Worm (Caenorhabditis elegans) whole organism, midembryonic: Measurements from ENCODE around the gene F46B6.4.

Experiments
- T22C8.4 ChIP-seq: fragments of 200-800 bp; sonication (Bioruptor generic); IDR thresholded peaks from 2 replicates; pipeline ENCODE4 v1.3.6; 2022; ENCODE audit warnings: missing genetic modification characterization, missing compliant biosample characterization
- cog-1 ChIP-seq: sonication (generic microtip); optimal IDR thresholded peaks from 2 replicates; lab custom pipeline; 2016; ENCODE audit warnings: missing genetic modification characterization, missing compliant biosample characterization
- flt-1 ChIP-seq: fragments of 200-800 bp; sonication (Bioruptor generic); IDR thresholded peaks from 2 replicates; pipeline ENCODE4 v1.3.6; 2022; ENCODE audit warnings: missing genetic modification characterization, missing compliant biosample characterization
- klf-2 ChIP-seq: fragments of 200-800 bp; sonication (Bioruptor generic); conservative IDR thresholded peaks from 2 replicates; pipeline ENCODE4 v1.3.6; 2022; ENCODE audit warnings: missing genetic modification reagents, missing genetic modification characterization, missing compliant biosample characterization
- med-1 ChIP-seq: sonication (generic microtip); optimal IDR thresholded peaks from 2 replicates; lab custom pipeline; 2017; ENCODE audit warnings: missing genetic modification characterization, mild to moderate bottlenecking, missing compliant biosample characterization, antibody characterized with exemption, missing genetic modification reagents; ENCODE audit not compliant: insufficient read depth
- ref-1 ChIP-seq: fragments of 200-800 bp; sonication (Bioruptor generic); conservative IDR thresholded peaks from 2 replicates; pipeline ENCODE4 v1.3.6; 2022; ENCODE audit warnings: missing genetic modification reagents, missing genetic modification characterization, missing compliant biosample characterization
- tab-1 ChIP-seq: fragments of 200-800 bp; sonication (Bioruptor generic); IDR thresholded peaks from 2 replicates; pipeline ENCODE4 v1.3.6; 2022; ENCODE audit warnings: missing genetic modification characterization, missing compliant biosample characterization
- ztf-23 ChIP-seq: fragments of 200-800 bp; sonication (Bioruptor generic); IDR thresholded peaks from 2 replicates; pipeline ENCODE4 v1.3.6; 2022; ENCODE audit warnings: missing genetic modification reagents, missing genetic modification characterization, missing compliant biosample characterization
- ztf-29 ChIP-seq: fragments of 200-800 bp; sonication (Bioruptor generic); IDR thresholded peaks from 2 replicates; pipeline ENCODE4 v1.3.6; 2022; ENCODE audit warnings: missing genetic modification reagents, missing genetic modification characterization, missing compliant biosample characterization

DNA sequence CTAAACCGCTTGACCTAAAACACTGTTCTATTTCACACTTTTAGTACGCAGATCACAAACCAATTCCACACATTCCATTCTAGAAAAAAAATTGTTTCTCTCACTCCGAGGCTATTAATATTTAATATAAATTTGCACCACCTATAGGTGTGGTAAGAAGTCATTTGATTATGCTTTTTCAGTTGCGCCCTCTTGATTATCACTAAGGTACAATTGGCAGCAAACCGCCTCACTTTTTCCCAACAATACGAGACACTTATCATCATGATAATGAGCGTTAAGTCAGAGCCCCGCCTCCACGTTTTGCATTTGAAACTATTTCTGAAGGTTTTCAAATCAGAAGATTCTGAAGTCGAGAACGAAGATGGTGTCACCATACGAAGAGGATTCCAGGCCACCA lies 42.0 kb downstream of the F46B6.4 start, which contains the start of gene aqp-4:
- TF ChIP-seq flt-1 = no peak
- TF ChIP-seq tab-1 (GFP tag; lab: Robert Waterston, UW) = no peak
- no peak for TF ChIP-seq cog-1 (tag; lab: Kevin White, UChicago)
- no peak for TF ChIP-seq klf-2 (GFP tag; lab: Robert Waterston, UW)
- TF ChIP-seq ztf-23 (GFP tag; lab: Robert Waterston, UW) = no peak
- TF ChIP-seq ref-1 (GFP tag; lab: Robert Waterston, UW) = no peak
- TF ChIP-seq med-1 (GFP tag; lab: Kevin White, UChicago) = no peak
- no peak for TF ChIP-seq T22C8.4 (GFP tag; lab: Robert Waterston, UW)
- no peak for TF ChIP-seq ztf-29
